Fruit fly (Drosophila melanogaster) whole organism, embryonic: ENCODE data around the gene CG12643.

ENCODE experiments used
- Ada2b ChIP-seq: fragments of 200-800 bp; sonication (Bioruptor generic); IDR thresholded peaks from 2 replicates; pipeline ENCODE4 v1.3.6; 2022; ENCODE audit warnings: missing biosample characterization, missing genetic modification characterization
- Aef1 ChIP-seq: fragments of 200-800 bp; sonication (Bioruptor generic); IDR thresholded peaks from 3 replicates; pipeline ENCODE4 v1.3.6; 2022; ENCODE audit warnings: missing biosample characterization, missing genetic modification characterization
- Antp ChIP-seq: fragments of 200-800 bp; sonication (Bioruptor generic); optimal IDR thresholded peaks from 3 replicates; lab custom pipeline; 2016; ENCODE audit warnings: missing biosample characterization, missing genetic modification characterization
- Asciz ChIP-seq: fragments of 200-800 bp; sonication (Bioruptor generic); optimal IDR thresholded peaks from 2 replicates; lab custom pipeline; 2017; ENCODE audit warnings: missing biosample characterization, mild to moderate bottlenecking, missing genetic modification characterization, missing genetic modification reagents
- CG10209 ChIP-seq: fragments of 200-800 bp; sonication (Bioruptor generic); optimal IDR thresholded peaks from 3 replicates; lab custom pipeline; 2017; ENCODE audit warnings: missing biosample characterization, mild to moderate bottlenecking, missing genetic modification characterization, missing genetic modification reagents
- CG10321 ChIP-seq: fragments of 200-800 bp; sonication (Bioruptor generic); IDR thresholded peaks from 2 replicates; pipeline ENCODE4 v1.3.6; 2022; ENCODE audit warnings: missing biosample characterization, missing genetic modification characterization
- CG10979 ChIP-seq: fragments of 200-800 bp; sonication (Bioruptor generic); optimal IDR thresholded peaks from 2 replicates; lab custom pipeline; 2018; ENCODE audit warnings: missing biosample characterization, mild to moderate bottlenecking, missing genetic modification characterization, moderate library complexity
- CG13624 ChIP-seq: fragments of 200-800 bp; sonication (Bioruptor generic); optimal IDR thresholded peaks from 2 replicates; lab custom pipeline; 2016; ENCODE audit warnings: missing biosample characterization, missing genetic modification characterization
- CG14710 ChIP-seq: fragments of 200-800 bp; sonication (Bioruptor generic); optimal IDR thresholded peaks from 3 replicates; lab custom pipeline; 2019; ENCODE audit warnings: missing biosample characterization, mild to moderate bottlenecking, missing genetic modification characterization, moderate library complexity
- CG16813 ChIP-seq: fragments of 200-800 bp; sonication (Bioruptor generic); IDR thresholded peaks from 3 replicates; pipeline ENCODE4 v1.3.6; 2022; ENCODE audit warnings: missing biosample characterization, missing genetic modification characterization; ENCODE audit not compliant: partially characterized antibody
- CG17186 ChIP-seq: fragments of 200-800 bp; sonication (Bioruptor generic); optimal IDR thresholded peaks from 3 replicates; lab custom pipeline; 2017; ENCODE audit warnings: missing biosample characterization, missing genetic modification reagents, missing genetic modification characterization
- CG17568 ChIP-seq: fragments of 200-800 bp; sonication (Bioruptor generic); optimal IDR thresholded peaks from 2 replicates; lab custom pipeline; 2018; ENCODE audit warnings: missing biosample characterization, mild to moderate bottlenecking, missing genetic modification characterization, moderate library complexity
- CG2129 ChIP-seq: fragments of 200-800 bp; sonication (Bioruptor generic); IDR thresholded peaks from 2 replicates; pipeline ENCODE4 v1.3.6; 2022; ENCODE audit warnings: missing biosample characterization, missing genetic modification characterization; ENCODE audit not compliant: partially characterized antibody
- CG3407 ChIP-seq: fragments of 200-800 bp; sonication (Bioruptor generic); optimal IDR thresholded peaks from 2 replicates; lab custom pipeline; 2018; ENCODE audit warnings: missing biosample characterization, mild to moderate bottlenecking, missing genetic modification characterization
- CG4730 ChIP-seq: fragments of 200-800 bp; sonication (Bioruptor generic); IDR thresholded peaks from 2 replicates; pipeline ENCODE4 v1.3.6; 2022; ENCODE audit warnings: missing biosample characterization, missing genetic modification characterization
- CG6689 ChIP-seq: fragments of 200-800 bp; sonication (Bioruptor generic); IDR thresholded peaks from 2 replicates; pipeline ENCODE4 v1.3.6; 2022; ENCODE audit warnings: missing biosample characterization, missing genetic modification characterization
- CG7745 ChIP-seq: fragments of 200-800 bp; sonication (Bioruptor generic); optimal IDR thresholded peaks from 2 replicates; lab custom pipeline; 2018; ENCODE audit warnings: missing biosample characterization, mild to moderate bottlenecking, missing genetic modification characterization, moderate library complexity
- CG8388 ChIP-seq: fragments of 200-800 bp; sonication (Bioruptor generic); optimal IDR thresholded peaks from 2 replicates; lab custom pipeline; 2019; ENCODE audit warnings: missing biosample characterization, mild to moderate bottlenecking, missing genetic modification characterization, moderate library complexity
- CG8924 ChIP-seq: fragments of 200-800 bp; optimal IDR thresholded peaks from 3 replicates; lab custom pipeline; 2019; ENCODE audit warnings: missing biosample characterization, mild to moderate bottlenecking, missing genetic modification characterization, moderate library complexity
- CTCF ChIP-seq: fragments of 200-800 bp; sonication (Bioruptor generic); optimal IDR thresholded peaks from 2 replicates; lab custom pipeline; 2017; ENCODE audit warnings: missing biosample characterization, mild to moderate bottlenecking, missing genetic modification characterization, moderate library complexity
- D ChIP-seq, 2 experiments: fragments of 200-800 bp in 1 of 2; fragments of >200 bp in 1 of 2; sonication (Bioruptor generic) in 1 of 2; optimal IDR thresholded peaks; 2 replicates in 1 of 2; 3 replicates in 1 of 2; lab custom pipeline; 2017; ENCODE audit warnings: mild to moderate bottlenecking in 1 of 2, missing biosample characterization in 1 of 2, missing genetic modification characterization in 1 of 2, missing genetic modification reagents in 1 of 2
- Fer1 ChIP-seq: fragments of 200-800 bp; sonication (Bioruptor generic); optimal IDR thresholded peaks from 2 replicates; lab custom pipeline; 2017; ENCODE audit warnings: missing biosample characterization, mild to moderate bottlenecking, missing genetic modification characterization
- HHEX ChIP-seq: fragments of 200-800 bp; sonication (Bioruptor generic); optimal IDR thresholded peaks from 3 replicates; lab custom pipeline; 2017; ENCODE audit warnings: missing biosample characterization, mild to moderate bottlenecking, missing genetic modification characterization, missing genetic modification reagents
- Hr51 ChIP-seq, 2 experiments: fragments of 200-800 bp; sonication (Bioruptor generic); optimal IDR thresholded peaks; 2 replicates in 1 of 2; 3 replicates in 1 of 2; lab custom pipeline; 2016 to 2018; ENCODE audit warnings: missing biosample characterization in 2 of 2, missing genetic modification characterization in 2 of 2, mild to moderate bottlenecking in 1 of 2, moderate library complexity in 1 of 2
- Hsf ChIP-seq: fragments of 200-800 bp; sonication (Bioruptor generic); optimal IDR thresholded peaks from 3 replicates; lab custom pipeline; 2016; ENCODE audit warnings: missing biosample characterization, missing genetic modification characterization
- Max ChIP-seq: fragments of 200-800 bp; sonication (Bioruptor generic); optimal IDR thresholded peaks from 2 replicates; lab custom pipeline; 2016; ENCODE audit warnings: missing biosample characterization, mild to moderate bottlenecking, missing genetic modification characterization
- Mes4 ChIP-seq: fragments of 200-800 bp; sonication (Bioruptor generic); optimal IDR thresholded peaks from 2 replicates; lab custom pipeline; 2016; ENCODE audit warnings: missing biosample characterization, missing genetic modification characterization
- Mrtf ChIP-seq: fragments of 200-800 bp; sonication (Bioruptor generic); IDR thresholded peaks from 3 replicates; pipeline ENCODE4 v1.3.6; 2022; ENCODE audit warnings: missing biosample characterization, missing genetic modification characterization
- Poxn ChIP-seq: fragments of 200-800 bp; sonication (Bioruptor generic); IDR thresholded peaks from 2 replicates; pipeline ENCODE4 v1.3.6; 2022; ENCODE audit warnings: missing biosample characterization, missing genetic modification characterization
- Rfx ChIP-seq: fragments of 200-800 bp; sonication (Bioruptor generic); IDR thresholded peaks from 2 replicates; pipeline ENCODE4 v1.3.6; 2022; ENCODE audit warnings: missing biosample characterization, missing genetic modification characterization
- Sox100B ChIP-seq: fragments of 200-800 bp; sonication (Bioruptor generic); optimal IDR thresholded peaks from 3 replicates; lab custom pipeline; 2018; ENCODE audit warnings: missing biosample characterization, mild to moderate bottlenecking, missing genetic modification characterization
- Stat92E ChIP-seq, 3 experiments: fragments of >200 bp in 2 of 3; fragments of 200-800 bp in 1 of 3; sonication (Bioruptor generic) in 1 of 3; optimal IDR thresholded peaks; 2 replicates each; lab custom pipeline; 2017 to 2019; ENCODE audit warnings: missing biosample characterization in 3 of 3, missing genetic modification characterization in 3 of 3, mild to moderate bottlenecking in 1 of 3, moderate library complexity in 1 of 3
- bowl ChIP-seq: fragments of 200-800 bp; sonication (Bioruptor generic); IDR thresholded peaks from 2 replicates; pipeline ENCODE4 v1.3.6; 2022; ENCODE audit warnings: missing biosample characterization, missing genetic modification characterization
- btn ChIP-seq: fragments of 200-800 bp; sonication (Bioruptor generic); optimal IDR thresholded peaks from 2 replicates; lab custom pipeline; 2016; ENCODE audit warnings: missing biosample characterization, missing genetic modification characterization
- corto ChIP-seq: fragments of 200-800 bp; sonication (Bioruptor generic); optimal IDR thresholded peaks from 2 replicates; lab custom pipeline; 2016; ENCODE audit warnings: missing biosample characterization, mild to moderate bottlenecking, missing genetic modification characterization, moderate library complexity
- dmrt11E ChIP-seq: fragments of 200-800 bp; sonication (Bioruptor generic); optimal IDR thresholded peaks from 3 replicates; lab custom pipeline; 2018; ENCODE audit warnings: missing biosample characterization, mild to moderate bottlenecking, missing genetic modification characterization, moderate library complexity
- fd96Cb ChIP-seq: fragments of 200-800 bp; sonication (Bioruptor generic); optimal IDR thresholded peaks from 2 replicates; lab custom pipeline; 2018; ENCODE audit warnings: missing biosample characterization, mild to moderate bottlenecking, missing genetic modification characterization, moderate library complexity
- gem ChIP-seq: fragments of 200-800 bp; sonication (Bioruptor generic); optimal IDR thresholded peaks from 2 replicates; lab custom pipeline; 2019; ENCODE audit warnings: missing biosample characterization, mild to moderate bottlenecking, missing genetic modification characterization, moderate library complexity
- hb ChIP-seq: fragments of 200-800 bp; sonication (Bioruptor generic); IDR thresholded peaks from 3 replicates; pipeline ENCODE4 v1.3.6; 2022; ENCODE audit warnings: missing biosample characterization, missing genetic modification characterization; ENCODE audit not compliant: partially characterized antibody
- insv ChIP-seq, 2 experiments: fragments of 200-800 bp; sonication (Bioruptor generic); optimal IDR thresholded peaks; 3 replicates each; lab custom pipeline; 2016 to 2018; ENCODE audit warnings: missing biosample characterization in 2 of 2, missing genetic modification characterization in 2 of 2
- ken ChIP-seq: fragments of 200-800 bp; sonication (Bioruptor generic); IDR thresholded peaks from 3 replicates; pipeline ENCODE4 v1.3.6; 2022; ENCODE audit warnings: missing biosample characterization, missing genetic modification characterization
- maf-S ChIP-seq: fragments of 200-800 bp; sonication (Bioruptor generic); optimal IDR thresholded peaks from 2 replicates; lab custom pipeline; 2016; ENCODE audit warnings: missing biosample characterization, missing genetic modification characterization
- pan ChIP-seq, 4 experiments: fragments of >200 bp in 3 of 4; fragments of 200-800 bp in 1 of 4; sonication (Bioruptor generic) in 1 of 4; optimal IDR thresholded peaks in 3 of 4; IDR thresholded peaks in 1 of 4; 2 replicates each; pipeline versions ENCODE4 v1.3.6 to Lab custom; 2017 to 2022; ENCODE audit warnings: missing biosample characterization in 2 of 4, missing genetic modification characterization in 2 of 4, mixed read lengths in 1 of 4
- pnt ChIP-seq: fragments of 200-800 bp; sonication (Bioruptor generic); optimal IDR thresholded peaks from 3 replicates; lab custom pipeline; 2016; ENCODE audit warnings: missing biosample characterization, missing genetic modification characterization
- rib ChIP-seq: fragments of 200-800 bp; sonication (Bioruptor generic); IDR thresholded peaks from 2 replicates; pipeline ENCODE4 v1.3.6; 2022; ENCODE audit warnings: missing biosample characterization, missing genetic modification characterization
- seq ChIP-seq: fragments of 200-800 bp; sonication (Bioruptor generic); IDR thresholded peaks from 2 replicates; pipeline ENCODE4 v1.3.6; 2022; ENCODE audit warnings: missing biosample characterization, missing genetic modification characterization
- so ChIP-seq: fragments of 200-800 bp; sonication (Bioruptor generic); IDR thresholded peaks from 3 replicates; pipeline ENCODE4 v1.3.6; 2022; ENCODE audit warnings: missing biosample characterization, missing genetic modification characterization
- ttk ChIP-seq: fragments of 200-800 bp; sonication (Bioruptor generic); IDR thresholded peaks from 2 replicates; pipeline ENCODE4 v2.1.2; 2022; ENCODE audit warnings: missing biosample characterization, missing genetic modification characterization
- zf30C ChIP-seq: fragments of 200-800 bp; sonication (Bioruptor generic); optimal IDR thresholded peaks from 3 replicates; lab custom pipeline; 2018; ENCODE audit warnings: missing biosample characterization, mild to moderate bottlenecking, missing genetic modification characterization

Gene CG12643

dm6 chrX:10232497-10232896 is 32.6 kb downstream of the CG12643 start (continued):
- TF ChIP-seq rib (GFP tag; lab: Robert Waterston, UW): no peak
- peak; percentile 74 for TF ChIP-seq Rfx (GFP tag; lab: Robert Waterston, UW)
- TF ChIP-seq Hsf (GFP tag; lab: Kevin White, UChicago): peak; percentile 60
- peak; percentile 83 for TF ChIP-seq CG8388 (GFP tag; lab: Kevin White, UChicago)
- TF ChIP-seq pan (optimal IDR thresholded peaks at IDR 0.05; lab: Kevin White, UChicago): no peak
- peak in 1 of 2 experiments; percentile 72 for TF ChIP-seq pan (GFP tag; optimal IDR thresholded peaks at IDR 0.05 in 1 of 2, IDR thresholded peaks at IDR 0.05 in 1 of 2)
- peak; percentile 66; the same call in 2 of the 3 replicates for TF ChIP-seq Mrtf
- TF ChIP-seq Aef1: peak; percentile 45; the same call in 2 of the 3 replicates
- TF ChIP-seq ttk (GFP tag; lab: Robert Waterston, UW): peak; percentile 55; the same call in 1 of the 2 replicates
- TF ChIP-seq CG17568 (GFP tag; lab: Kevin White, UChicago): no peak
- TF ChIP-seq CTCF (GFP tag; lab: Kevin White, UChicago): peak; percentile 36
- TF ChIP-seq Mes4 (GFP tag; lab: Kevin White, UChicago): peak; percentile 53
- TF ChIP-seq zf30C (GFP tag; lab: Kevin White, UChicago): no peak
- no peak for TF ChIP-seq btn
- no peak for TF ChIP-seq Stat92E (GFP tag; optimal IDR thresholded peaks at IDR 0.05; lab: Kevin White, UChicago)
- TF ChIP-seq insv (GFP tag; optimal IDR thresholded peaks at IDR 0.05; lab: Kevin White, UChicago): peak in 1 of 2 experiments; percentile 1
- TF ChIP-seq CG7745 (tag; lab: Kevin White, UChicago): no peak
- TF ChIP-seq Asciz (GFP tag; lab: Kevin White, UChicago): no peak
- no peak for TF ChIP-seq CG16813 (GFP tag; lab: Robert Waterston, UW)
- TF ChIP-seq Fer1 (GFP tag; lab: Kevin White, UChicago): peak; percentile 80
- TF ChIP-seq dmrt11E: no peak
- peak; percentile 80 for TF ChIP-seq Sox100B (GFP tag; lab: Kevin White, UChicago)
- TF ChIP-seq HHEX (GFP tag; lab: Kevin White, UChicago): peak; percentile 74
- TF ChIP-seq bowl: peak; percentile 36; the same call in 1 of the 2 replicates
- peak; percentile 85 for TF ChIP-seq CG8924 (tag; lab: Kevin White, UChicago)
- peak; percentile 66; the same call in 2 of the 3 replicates for TF ChIP-seq ken (GFP tag; lab: Robert Waterston, UW)
- TF ChIP-seq CG2129: no peak
- TF ChIP-seq Antp (GFP tag; lab: Kevin White, UChicago): peak; percentile 36
- no peak for TF ChIP-seq D (optimal IDR thresholded peaks at IDR 0.05; lab: Kevin White, UChicago)
- peak; percentile 69 for TF ChIP-seq D (GFP tag; optimal IDR thresholded peaks at IDR 0.05; lab: Kevin White, UChicago)
- TF ChIP-seq Max (GFP tag; lab: Kevin White, UChicago): peak; percentile 24
- peak; percentile 42 for TF ChIP-seq maf-S (GFP tag; lab: Kevin White, UChicago)
- TF ChIP-seq CG17186 (GFP tag; lab: Kevin White, UChicago): no peak
- TF ChIP-seq CG6689 (GFP tag; lab: Robert Waterston, UW): peak; percentile 80
- TF ChIP-seq corto: no peak
- TF ChIP-seq CG14710 (tag; lab: Kevin White, UChicago): no peak
- peak; percentile 93 for TF ChIP-seq gem (tag; lab: Kevin White, UChicago)
- TF ChIP-seq CG10321: peak; percentile 51; the same call in 1 of the 2 replicates
- peak; percentile 73 for TF ChIP-seq fd96Cb (tag; lab: Kevin White, UChicago)
- peak; percentile 82 for TF ChIP-seq seq (GFP tag; lab: Robert Waterston, UW)
- peak; percentile 81; the same call in 2 of the 3 replicates for TF ChIP-seq so
- no peak for TF ChIP-seq Poxn (GFP tag; lab: Robert Waterston, UW)
- peak; percentile 34; the same call in 1 of the 2 replicates for TF ChIP-seq Ada2b (GFP tag; lab: Robert Waterston, UW)
- TF ChIP-seq pnt (GFP tag; lab: Kevin White, UChicago): peak; percentile 7
- TF ChIP-seq CG13624 (GFP tag; lab: Kevin White, UChicago): peak; percentile 59
- TF ChIP-seq CG4730 (GFP tag; lab: Robert Waterston, UW): no peak
- TF ChIP-seq CG10209: peak; percentile 54
- TF ChIP-seq CG10979 (tag; lab: Kevin White, UChicago): peak; percentile 62
- TF ChIP-seq Hr51 (GFP tag; optimal IDR thresholded peaks at IDR 0.05; lab: Kevin White, UChicago): peak; percentile 67 to 97
- TF ChIP-seq hb (GFP tag; lab: Robert Waterston, UW): no peak
- peak; percentile 59 for TF ChIP-seq CG3407 (GFP tag; lab: Kevin White, UChicago)
